Fruit fly (Drosophila melanogaster): ENCODE data around the gene TMEM216.

DNA sequence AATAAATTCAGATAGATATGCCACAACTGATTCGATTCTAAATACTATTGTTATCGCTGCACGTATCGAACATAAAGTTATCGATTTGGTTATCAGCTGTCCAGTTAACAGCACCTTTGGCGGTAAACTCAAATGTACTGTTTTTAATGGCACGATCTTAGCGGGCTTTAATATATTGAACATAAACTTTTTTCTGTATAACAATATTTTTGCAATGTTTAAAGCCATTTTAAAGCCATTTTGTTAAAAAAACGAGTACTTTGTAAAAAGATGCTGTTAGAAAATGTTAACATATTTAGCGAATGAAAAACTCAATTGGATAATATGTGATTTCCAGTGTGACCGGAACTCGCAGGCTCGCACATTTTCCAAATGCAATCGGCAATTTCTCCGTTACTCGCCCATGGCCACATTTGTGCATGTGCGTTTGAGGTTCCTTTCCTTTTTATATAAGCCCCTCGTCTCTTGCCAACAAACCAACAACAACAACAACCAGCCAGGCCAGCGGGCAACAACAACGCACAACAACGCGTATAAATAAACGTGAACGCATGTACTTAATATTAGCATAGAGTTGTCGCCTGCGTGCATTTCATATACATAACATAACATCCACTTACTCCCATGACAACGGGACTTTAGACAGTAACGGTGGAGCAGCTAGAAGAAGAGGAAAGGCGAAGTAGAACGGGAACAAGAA is at the start of gene TMEM216:
- TF ChIP-seq h (optimal IDR thresholded peaks at IDR 0.05) (no peak), psq (optimal IDR thresholded peaks at IDR 0.05) (no peak), Myc (optimal IDR thresholded peaks at IDR 0.05) (no peak), insv (optimal IDR thresholded peaks at IDR 0.05) (no peak), ttk (optimal IDR thresholded peaks at IDR 0.05) (no peak)

All from Kc167 (cell line).